Worm (Caenorhabditis elegans) whole organism, early embryonic: Measurements from ENCODE around the gene ZK285.2.

Experiments used
- B0310.2 ChIP-seq: sonication (generic microtip); optimal IDR thresholded peaks from 2 replicates; lab custom pipeline; 2016; ENCODE audit warnings: mild to moderate bottlenecking, missing genetic modification characterization, missing compliant biosample characterization
- F13C5.2 ChIP-seq: sonication (generic microtip); optimal IDR thresholded peaks from 2 replicates; lab custom pipeline; 2017; ENCODE audit warnings: mild to moderate bottlenecking, missing genetic modification characterization, inconsistent platforms, missing compliant biosample characterization
- ama-1 ChIP-seq: fragments of 150-350 bp; optimal IDR thresholded peaks from 2 replicates; lab custom pipeline; 2014
- hmbx-1 ChIP-seq: sonication (generic microtip); optimal IDR thresholded peaks from 2 replicates; lab custom pipeline; 2016; ENCODE audit warnings: mild to moderate bottlenecking, missing genetic modification characterization, missing compliant biosample characterization
- pes-1 ChIP-seq: fragments of 200-800 bp; sonication (Bioruptor generic); IDR thresholded peaks from 2 replicates; pipeline ENCODE4 v1.3.6; 2022; ENCODE audit warnings: missing genetic modification reagents, missing genetic modification characterization, missing compliant biosample characterization
- sea-1 ChIP-seq: fragments of 200-800 bp; sonication (Bioruptor generic); conservative IDR thresholded peaks from 2 replicates; pipeline ENCODE4 v1.3.6; 2022; ENCODE audit warnings: missing genetic modification characterization, missing compliant biosample characterization
- tbx-11 ChIP-seq: fragments of 200-800 bp; sonication (Bioruptor generic); IDR thresholded peaks from 2 replicates; pipeline ENCODE4 v1.3.6; 2022; ENCODE audit warnings: missing genetic modification characterization, missing compliant biosample characterization
- tbx-37 ChIP-seq: fragments of 200-800 bp; sonication (Bioruptor generic); conservative IDR thresholded peaks from 2 replicates; pipeline ENCODE4 v1.3.6; 2022; ENCODE audit warnings: missing genetic modification reagents, missing genetic modification characterization, missing compliant biosample characterization

DNA sequence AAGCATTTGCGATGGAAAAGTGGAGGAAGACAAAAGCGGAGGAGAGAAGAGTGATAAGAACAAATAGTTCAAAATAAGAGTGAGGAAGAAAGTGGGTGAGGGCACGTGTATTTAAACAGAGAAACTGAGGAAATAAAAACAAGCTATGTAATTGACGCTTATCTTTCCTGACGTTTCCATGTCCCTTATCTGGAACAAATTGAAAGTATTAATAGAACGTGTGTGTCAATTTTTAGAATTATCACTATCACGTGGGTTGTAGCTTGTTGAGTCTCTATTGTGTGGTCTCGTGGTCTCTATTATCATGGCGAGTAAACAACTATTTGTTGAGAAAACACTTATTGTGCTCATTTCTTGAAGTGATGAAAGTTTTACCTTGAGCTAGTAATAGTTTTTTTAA, 836 bp upstream of the ZK285.2 start, which contains the start of gene T10C6.15:
- no peak for TF ChIP-seq ama-1 (lab: Kevin White, UChicago)
- no peak for TF ChIP-seq hmbx-1 (tag; lab: Kevin White, UChicago)
- no peak for TF ChIP-seq tbx-37 (GFP tag; lab: Robert Waterston, UW)
- no peak for TF ChIP-seq sea-1 (GFP tag; lab: Robert Waterston, UW)
- TF ChIP-seq F13C5.2: no peak
- no peak for TF ChIP-seq B0310.2 (tag; lab: Kevin White, UChicago)
- TF ChIP-seq pes-1 (GFP tag; lab: Robert Waterston, UW): no peak
- no peak for TF ChIP-seq tbx-11
